Fruit fly (Drosophila melanogaster) whole organism: ENCODE measurements around the gene mRpS18A.

Source experiments
- CG8478 ChIP-seq: fragments of >200 bp; optimal IDR thresholded peaks from 2 replicates; lab custom pipeline; 2018; ENCODE audit warnings: inconsistent platforms
- Dll ChIP-seq: fragments of >200 bp; optimal IDR thresholded peaks from 2 replicates; lab custom pipeline; 2017
- EcR ChIP-seq, 2 experiments: fragments of >200 bp; optimal IDR thresholded peaks; 2 replicates each; lab custom pipeline; 2017; ENCODE audit warnings: missing biosample characterization in 2 of 2, missing genetic modification characterization in 2 of 2, missing genetic modification reagents in 2 of 2
- pan ChIP-seq: fragments of >200 bp; optimal IDR thresholded peaks from 2 replicates; lab custom pipeline; 2017
- psq ChIP-seq: fragments of >200 bp; optimal IDR thresholded peaks from 2 replicates; lab custom pipeline; 2017
- usp ChIP-seq: fragments of >200 bp; optimal IDR thresholded peaks from 2 replicates; lab custom pipeline; 2017; ENCODE audit warnings: missing biosample characterization, missing genetic modification characterization, mixed read lengths

Gene mRpS18A

DNA sequence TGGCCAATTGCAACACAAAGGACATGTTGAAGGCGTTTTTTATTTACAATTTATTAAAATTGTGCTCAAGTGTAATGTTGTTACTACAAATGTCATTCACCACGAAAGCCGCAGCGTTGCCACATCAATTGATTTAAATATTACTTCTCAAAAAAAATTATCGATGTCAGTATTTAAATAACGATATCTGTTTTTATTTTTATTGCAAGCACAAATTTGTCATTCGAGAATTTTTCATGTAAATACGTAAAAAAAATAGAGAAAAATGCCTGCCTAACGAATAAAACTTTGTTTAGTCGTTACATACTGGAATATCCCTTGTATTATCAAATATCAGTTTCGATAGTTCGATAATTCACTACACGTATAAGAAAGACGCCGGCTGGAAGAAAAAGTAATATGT, at the start of gene mRpS18A, which contains the start of gene CG31460:
Gene mRpS18A, minus strand, starts transcription at position 110 of the 403 bp plus-strand sequence.
Gene CG31460, plus strand, starts transcription at position 190 of the 403 bp plus-strand sequence.
- TF ChIP-seq pan (lab: Kevin White, UChicago), result no peak
- no peak for TF ChIP-seq CG8478 (lab: Kevin White, UChicago)
- TF ChIP-seq usp (GFP tag; lab: Kevin White, UChicago), result no peak
- no peak for TF ChIP-seq Dll
- no peak for TF ChIP-seq psq (lab: Kevin White, UChicago)
- TF ChIP-seq EcR (GFP tag; optimal IDR thresholded peaks at IDR 0.05; lab: Kevin White, UChicago), result no peak

DNA sequence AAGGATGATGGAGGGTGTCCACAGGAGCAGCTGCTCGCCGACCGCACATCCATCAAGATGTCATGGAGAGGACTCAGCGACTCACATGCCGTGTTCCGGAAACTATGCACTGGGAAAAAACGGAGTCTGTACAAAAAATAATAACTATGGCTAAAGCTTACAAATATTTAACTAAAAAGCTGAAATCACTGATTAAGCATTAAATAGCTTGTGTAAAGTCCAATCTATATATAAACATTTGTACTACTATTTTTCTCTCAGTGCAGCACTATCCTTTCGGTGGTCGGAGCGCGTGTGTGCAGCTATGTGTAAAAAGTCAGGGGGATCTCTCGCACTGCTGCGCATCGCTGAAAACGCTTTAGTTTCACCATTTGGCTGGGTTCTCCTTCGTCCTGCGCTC, 33.8 kb upstream of the mRpS18A start:
- TF ChIP-seq psq (lab: Kevin White, UChicago) (no peak), CG8478 (lab: Kevin White, UChicago) (no peak), EcR (GFP tag; optimal IDR thresholded peaks at IDR 0.05; lab: Kevin White, UChicago) (no peak)

DNA sequence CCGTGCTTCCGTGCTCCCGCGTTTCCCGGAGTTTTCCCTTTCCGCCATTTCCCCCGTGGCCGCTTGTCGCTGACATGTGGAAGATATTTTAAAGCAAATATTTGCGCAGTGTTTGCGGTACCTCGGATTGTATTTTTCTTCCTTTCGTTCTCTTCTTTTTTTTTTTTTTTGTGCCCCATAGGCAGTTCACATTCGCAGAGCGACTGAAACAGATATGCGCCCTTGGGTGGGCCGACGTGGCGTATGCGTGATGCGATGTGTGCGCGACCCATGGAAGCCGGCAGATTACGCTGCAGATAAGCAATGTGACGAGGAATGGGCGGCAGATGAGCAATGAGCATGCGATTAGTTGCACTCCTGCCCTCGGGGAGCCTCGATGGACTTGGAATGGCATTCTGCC, 25.5 kb upstream of the mRpS18A start:
- TF ChIP-seq CG8478 (lab: Kevin White, UChicago) (no peak), EcR (GFP tag; optimal IDR thresholded peaks at IDR 0.05; lab: Kevin White, UChicago) (no peak), usp (GFP tag; lab: Kevin White, UChicago) (no peak), pan (lab: Kevin White, UChicago) (no peak), Dll (no peak), psq (lab: Kevin White, UChicago) (no peak)

DNA sequence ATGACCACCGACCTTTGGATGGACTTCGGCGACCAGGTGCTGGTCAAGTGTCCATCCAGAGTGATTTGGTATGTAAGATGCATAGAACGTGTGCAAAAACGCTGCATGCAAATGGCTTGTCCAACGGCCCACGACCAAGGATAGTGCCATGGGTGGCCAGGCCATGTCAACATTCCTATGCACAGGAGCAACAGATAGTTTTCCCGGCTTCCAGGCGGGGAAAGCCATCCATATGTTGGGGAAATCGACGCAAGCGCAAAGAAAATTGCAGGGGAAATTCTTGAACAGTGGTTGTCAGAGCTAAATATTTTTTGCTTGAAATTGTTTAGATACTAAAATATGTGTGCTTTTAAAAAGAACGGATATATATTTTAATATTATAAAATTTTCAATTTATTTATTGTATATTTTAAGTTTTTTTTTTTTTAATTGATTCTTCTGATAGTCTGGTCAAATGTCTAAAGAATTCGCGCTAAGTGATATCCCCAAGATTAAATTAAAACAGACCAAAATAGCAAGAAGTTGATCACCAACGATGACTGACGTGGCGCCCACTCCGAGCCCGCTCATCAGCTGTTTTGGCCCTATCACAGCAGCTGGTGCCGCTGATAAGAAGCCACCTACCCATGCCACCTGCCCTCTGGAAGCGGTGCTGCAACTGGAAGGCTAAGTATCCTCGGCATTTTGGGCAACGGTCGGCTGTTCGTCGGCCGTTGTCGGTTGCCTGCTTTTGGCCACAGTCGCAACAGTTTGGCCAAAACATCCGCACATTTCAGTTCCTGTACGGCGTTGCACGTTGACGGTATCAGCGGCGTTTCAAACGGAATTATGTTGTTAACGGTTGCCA, 15.2 kb upstream of the mRpS18A start, which contains the start of gene 5-HT2B:
Gene 5-HT2B, plus strand, starts transcription at position 797 of the 847 bp plus-strand sequence.
- TF ChIP-seq usp (GFP tag; lab: Kevin White, UChicago) (no peak), CG8478 (lab: Kevin White, UChicago) (no peak), EcR (GFP tag; optimal IDR thresholded peaks at IDR 0.05; lab: Kevin White, UChicago) (no peak), pan (lab: Kevin White, UChicago) (no peak)

DNA sequence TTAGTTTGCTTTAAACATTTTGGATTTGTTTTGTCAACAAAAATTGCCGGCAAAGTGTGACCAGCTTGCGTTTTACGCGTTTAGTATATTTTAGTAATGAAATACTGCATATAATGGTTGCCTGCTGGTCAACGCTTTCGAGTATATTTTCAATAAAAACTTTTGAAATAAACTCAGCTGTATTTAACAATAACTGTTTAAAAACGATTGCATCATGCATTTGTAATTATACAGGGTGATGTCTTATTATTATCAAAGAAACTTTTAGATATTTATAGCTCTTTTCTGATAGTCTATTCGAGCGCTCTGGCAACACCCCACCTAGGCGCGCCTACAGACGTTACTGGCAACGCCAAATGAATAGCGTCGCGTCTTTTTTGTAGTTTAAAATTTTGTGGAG, 1.4 kb upstream of the mRpS18A start, which contains the start of gene Cenp-C:
Gene Cenp-C, plus strand, starts transcription at position 332 of the 400 bp plus-strand sequence.
- TF ChIP-seq psq (lab: Kevin White, UChicago) (no peak), usp (GFP tag; lab: Kevin White, UChicago) (no peak), pan (lab: Kevin White, UChicago) (no peak), Dll (no peak), EcR (GFP tag; optimal IDR thresholded peaks at IDR 0.05; lab: Kevin White, UChicago) (no peak), CG8478 (lab: Kevin White, UChicago) (no peak)

DNA sequence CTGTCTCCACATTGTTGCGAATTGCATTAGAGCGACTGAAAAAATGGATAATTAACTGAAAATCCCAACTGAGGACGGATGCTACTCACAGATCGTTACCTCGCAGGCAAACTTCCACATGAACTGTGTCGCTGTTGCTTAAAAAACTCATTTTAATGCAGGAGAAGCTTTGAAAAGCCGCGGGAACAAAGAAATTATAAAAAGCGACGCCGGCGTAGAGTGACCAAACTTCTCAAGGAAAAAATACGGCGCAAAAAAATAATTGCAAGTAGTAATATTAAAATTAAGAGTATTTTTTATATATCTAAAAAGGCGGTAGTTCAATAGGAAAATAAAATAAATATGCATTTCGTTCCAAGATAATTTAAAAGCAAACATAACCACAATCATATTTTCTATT, 871 bp downstream of the mRpS18A start, which contains the start of gene pch2:
Gene pch2, minus strand, starts transcription at position 243 of the 400 bp plus-strand sequence.
- TF ChIP-seq CG8478 (lab: Kevin White, UChicago) (no peak), EcR (GFP tag; optimal IDR thresholded peaks at IDR 0.05; lab: Kevin White, UChicago) (no peak)

DNA sequence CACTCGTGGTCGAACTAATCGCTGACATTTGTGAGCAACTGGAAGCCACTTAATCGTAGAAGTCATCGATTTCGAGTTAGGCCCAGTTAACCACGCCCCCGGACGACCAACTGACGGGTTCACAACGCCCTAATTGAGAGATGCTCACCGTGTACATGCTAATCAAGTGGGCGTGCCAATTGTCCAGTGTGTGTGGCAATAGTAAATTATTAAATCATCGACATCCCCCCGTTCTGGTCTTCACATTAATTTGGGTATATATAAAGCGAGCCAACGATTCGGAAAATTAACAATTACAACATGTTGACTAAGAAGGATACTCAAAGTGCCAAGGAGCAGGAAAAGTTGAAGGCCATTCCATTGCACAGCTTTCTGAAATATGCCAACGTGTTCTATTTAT, 10.1 kb downstream of the mRpS18A start, which contains the start of gene Or85d:
Gene Or85d, plus strand, starts transcription at position 301 of the 400 bp plus-strand sequence.
- TF ChIP-seq pan (lab: Kevin White, UChicago) (no peak), CG8478 (lab: Kevin White, UChicago) (no peak), Dll (no peak), EcR (GFP tag; optimal IDR thresholded peaks at IDR 0.05; lab: Kevin White, UChicago) (no peak), psq (lab: Kevin White, UChicago) (no peak), usp (GFP tag; lab: Kevin White, UChicago) (no peak)

DNA sequence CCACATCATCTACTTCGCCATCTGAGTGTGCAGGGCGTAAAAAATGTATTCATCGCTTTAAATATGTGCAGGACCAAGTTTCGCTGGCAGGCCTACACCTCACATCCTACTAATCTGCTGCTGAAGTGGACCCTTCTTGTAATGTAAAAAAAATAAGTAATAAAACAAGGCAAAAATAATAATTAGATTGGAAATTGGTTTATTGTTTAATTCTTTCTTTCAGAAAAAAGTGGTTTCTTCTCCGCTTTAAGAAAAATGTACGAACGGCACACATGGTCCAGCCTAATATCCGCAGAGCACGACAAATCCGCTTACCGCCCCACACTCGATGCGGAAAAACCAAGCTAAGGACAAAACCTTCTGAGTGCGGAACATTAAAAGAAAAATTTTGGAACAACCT, 16.5 kb downstream of the mRpS18A start:
- no peak for TF ChIP-seq CG8478 (lab: Kevin White, UChicago)
- no peak for TF ChIP-seq Dll
- no peak for TF ChIP-seq pan (lab: Kevin White, UChicago)
- no peak for TF ChIP-seq EcR (GFP tag; optimal IDR thresholded peaks at IDR 0.05; lab: Kevin White, UChicago)
- TF ChIP-seq usp (GFP tag; lab: Kevin White, UChicago), result no peak

DNA sequence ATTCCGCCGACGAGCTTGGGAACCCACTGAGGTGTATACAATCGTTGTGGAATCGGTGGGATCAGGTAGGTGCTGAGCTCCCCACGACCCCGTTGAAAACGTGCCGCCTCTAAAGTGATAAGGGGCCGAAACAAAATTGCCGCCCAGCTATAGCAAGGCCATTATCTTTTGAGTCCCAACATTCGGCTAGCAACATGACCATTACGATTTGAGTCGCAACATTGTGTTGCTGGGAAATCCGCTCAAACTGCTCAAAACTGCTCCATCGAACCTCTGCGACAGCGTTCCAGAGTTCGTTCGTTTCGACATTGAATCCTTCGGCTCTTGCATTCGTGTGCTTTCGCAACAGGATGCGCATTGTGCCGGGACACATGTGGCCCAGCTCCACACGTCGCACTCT, 33.5 kb downstream of the mRpS18A start, which contains the start of gene CG11741:
Gene CG11741, minus strand, starts transcription at position 16 of the 400 bp plus-strand sequence.
- no peak for TF ChIP-seq pan (lab: Kevin White, UChicago)
- no peak for TF ChIP-seq psq (lab: Kevin White, UChicago)
- no peak for TF ChIP-seq Dll
- TF ChIP-seq CG8478 (lab: Kevin White, UChicago), result no peak
- no peak for TF ChIP-seq usp (GFP tag; lab: Kevin White, UChicago)
- no peak for TF ChIP-seq EcR (GFP tag; optimal IDR thresholded peaks at IDR 0.05; lab: Kevin White, UChicago)

DNA sequence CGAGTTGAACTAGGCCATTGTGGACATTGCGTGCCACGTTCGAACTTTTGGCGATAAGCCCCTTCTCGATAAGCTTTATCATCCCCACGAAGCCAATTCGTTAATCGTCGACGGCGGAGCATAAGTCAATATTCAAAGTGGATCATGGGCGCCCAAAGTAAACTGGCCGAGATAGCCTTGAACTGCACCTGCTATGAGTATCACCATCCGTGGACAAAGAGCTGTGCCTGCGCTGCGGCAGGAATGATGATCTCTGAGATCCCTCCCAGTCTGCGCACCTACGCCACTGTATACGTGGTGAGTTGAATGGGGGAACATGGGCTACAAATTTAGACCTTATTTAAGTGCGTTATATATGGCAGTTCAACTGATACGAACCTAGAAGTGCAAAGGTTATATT, 38.1 kb downstream of the mRpS18A start:
- no peak for TF ChIP-seq EcR (GFP tag; optimal IDR thresholded peaks at IDR 0.05; lab: Kevin White, UChicago)

DNA sequence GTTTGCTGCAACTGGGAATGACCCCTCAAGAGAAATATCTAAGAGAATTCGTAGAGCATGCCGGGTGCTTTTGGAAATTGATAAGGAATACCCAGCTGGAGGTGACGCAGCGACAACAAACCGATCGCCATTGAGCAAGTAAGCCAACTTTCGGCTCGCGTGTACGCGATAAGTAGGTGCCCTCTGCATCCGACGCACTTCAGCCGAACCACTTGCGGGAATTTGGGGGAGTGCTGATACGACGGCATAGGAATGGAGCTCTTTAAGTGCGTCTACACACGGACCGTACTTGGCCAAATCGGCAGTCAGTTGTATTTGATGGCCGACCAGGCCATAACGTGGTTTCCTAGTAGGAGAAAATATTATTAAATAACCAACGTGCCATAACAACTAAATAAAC, 38.7 kb downstream of the mRpS18A start, which contains the start of gene CG31259:
Gene CG31259, plus strand, starts transcription at position 277 of the 400 bp plus-strand sequence.
- TF ChIP-seq usp (GFP tag; lab: Kevin White, UChicago), result no peak
- no peak for TF ChIP-seq Dll
- TF ChIP-seq psq (lab: Kevin White, UChicago), result no peak
- TF ChIP-seq pan (lab: Kevin White, UChicago), result no peak
- TF ChIP-seq CG8478 (lab: Kevin White, UChicago), result no peak
- no peak for TF ChIP-seq EcR (GFP tag; optimal IDR thresholded peaks at IDR 0.05; lab: Kevin White, UChicago)

DNA sequence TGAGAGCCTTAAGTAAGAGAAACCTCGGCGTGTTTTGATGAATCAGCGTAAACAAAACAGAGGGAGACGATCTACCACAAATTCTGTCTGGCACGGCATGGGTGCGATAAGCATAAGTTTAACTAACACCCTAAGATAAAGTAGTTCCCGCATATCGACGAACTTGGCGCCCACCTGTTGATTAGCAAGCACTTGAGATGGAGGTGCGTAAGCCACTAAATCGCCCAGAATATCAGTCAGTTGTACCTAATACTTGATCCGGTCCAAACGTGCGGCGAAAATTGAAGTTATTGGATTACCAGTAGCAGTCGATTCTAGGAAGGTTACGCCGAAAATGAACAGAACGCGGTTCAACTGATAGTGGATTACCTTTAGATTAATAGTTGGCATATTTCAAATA, 40.9 kb downstream of the mRpS18A start, which contains the start of gene CG31454:
Gene CG31454, plus strand, starts transcription at position 160 of the 400 bp plus-strand sequence.
- TF ChIP-seq pan (lab: Kevin White, UChicago) (no peak), usp (GFP tag; lab: Kevin White, UChicago) (no peak), psq (lab: Kevin White, UChicago) (no peak), Dll (no peak), CG8478 (lab: Kevin White, UChicago) (no peak), EcR (GFP tag; optimal IDR thresholded peaks at IDR 0.05; lab: Kevin White, UChicago) (no peak)
